Fruit fly (Drosophila melanogaster) whole organism, embryonic: ENCODE measurements around the gene Ide.
A peak's percentile ranks its signal among the peaks of the same experiment; 100 is the strongest.

ENCODE experiments used
- Bgb ChIP-seq: fragments of 200-800 bp; sonication (Bioruptor generic); IDR thresholded peaks from 2 replicates; pipeline ENCODE4 v1.3.6; 2022; ENCODE audit warnings: missing biosample characterization, missing genetic modification characterization; ENCODE audit not compliant: partially characterized antibody
- CG14441 ChIP-seq: fragments of 200-800 bp; sonication (Bioruptor generic); IDR thresholded peaks from 2 replicates; pipeline ENCODE4 v1.3.6; 2022; ENCODE audit warnings: missing biosample characterization, missing genetic modification characterization
- CG14860 ChIP-seq: fragments of 200-800 bp; sonication (Bioruptor generic); IDR thresholded peaks from 3 replicates; pipeline ENCODE4 v1.3.6; 2022; ENCODE audit warnings: missing biosample characterization, missing genetic modification characterization; ENCODE audit not compliant: partially characterized antibody
- CG15514 ChIP-seq: fragments of 200-800 bp; sonication (Bioruptor generic); optimal IDR thresholded peaks from 3 replicates; lab custom pipeline; 2017; ENCODE audit warnings: missing biosample characterization, missing genetic modification characterization, mild to moderate bottlenecking, moderate library complexity, missing genetic modification reagents
- CG16813 ChIP-seq: fragments of 200-800 bp; sonication (Bioruptor generic); IDR thresholded peaks from 3 replicates; pipeline ENCODE4 v1.3.6; 2022; ENCODE audit warnings: missing biosample characterization, missing genetic modification characterization; ENCODE audit not compliant: partially characterized antibody
- CG17186 ChIP-seq: fragments of 200-800 bp; sonication (Bioruptor generic); optimal IDR thresholded peaks from 3 replicates; lab custom pipeline; 2017; ENCODE audit warnings: missing biosample characterization, missing genetic modification reagents, missing genetic modification characterization
- CG2116 ChIP-seq: fragments of 200-800 bp; sonication (Bioruptor generic); optimal IDR thresholded peaks from 3 replicates; lab custom pipeline; 2018; ENCODE audit warnings: missing biosample characterization, mild to moderate bottlenecking, missing genetic modification characterization
- CG42726 ChIP-seq: fragments of 200-800 bp; sonication (Bioruptor generic); IDR thresholded peaks from 2 replicates; pipeline ENCODE4 v1.3.6; 2022; ENCODE audit warnings: missing biosample characterization, missing genetic modification characterization; ENCODE audit not compliant: partially characterized antibody
- CG6791 ChIP-seq: fragments of 200-800 bp; sonication (Bioruptor generic); IDR thresholded peaks from 3 replicates; pipeline ENCODE4 v1.3.6; 2022; ENCODE audit warnings: missing biosample characterization, missing genetic modification characterization; ENCODE audit not compliant: partially characterized antibody
- CG9932 ChIP-seq: fragments of 200-800 bp; sonication (Bioruptor generic); IDR thresholded peaks from 2 replicates; pipeline ENCODE4 v1.3.6; 2022; ENCODE audit warnings: missing biosample characterization, missing genetic modification characterization
- CTCF ChIP-seq: fragments of 200-800 bp; sonication (Bioruptor generic); optimal IDR thresholded peaks from 2 replicates; lab custom pipeline; 2017; ENCODE audit warnings: missing biosample characterization, mild to moderate bottlenecking, missing genetic modification characterization, moderate library complexity
- Chrac-16 ChIP-seq: fragments of 200-800 bp; sonication (Bioruptor generic); optimal IDR thresholded peaks from 3 replicates; lab custom pipeline; 2016; ENCODE audit warnings: missing biosample characterization, missing genetic modification characterization
- Doc3 ChIP-seq: fragments of 200-800 bp; sonication (Bioruptor generic); IDR thresholded peaks from 3 replicates; pipeline ENCODE4 v1.3.6; 2022; ENCODE audit warnings: missing biosample characterization, missing genetic modification characterization; ENCODE audit not compliant: partially characterized antibody
- Dp ChIP-seq: fragments of 200-800 bp; sonication (Bioruptor generic); optimal IDR thresholded peaks from 2 replicates; lab custom pipeline; 2018; ENCODE audit warnings: missing biosample characterization, mild to moderate bottlenecking, missing genetic modification characterization, moderate library complexity
- E2f1 ChIP-seq: fragments of 200-800 bp; sonication (Bioruptor generic); IDR thresholded peaks from 2 replicates; pipeline ENCODE4 v1.3.6; 2022; ENCODE audit warnings: missing biosample characterization, missing genetic modification characterization
- E2f2 ChIP-seq: fragments of 200-800 bp; sonication (Bioruptor generic); IDR thresholded peaks from 2 replicates; pipeline ENCODE4 v1.3.6; 2022; ENCODE audit warnings: missing biosample characterization, missing genetic modification characterization
- HLH4C ChIP-seq: fragments of 200-800 bp; sonication (Bioruptor generic); IDR thresholded peaks from 3 replicates; pipeline ENCODE4 v1.3.6; 2022; ENCODE audit warnings: missing biosample characterization, missing genetic modification characterization; ENCODE audit not compliant: partially characterized antibody
- MBD-R2 ChIP-seq: fragments of 200-800 bp; sonication (Bioruptor generic); IDR thresholded peaks from 2 replicates; pipeline ENCODE4 v1.3.6; 2022; ENCODE audit warnings: missing biosample characterization, missing genetic modification characterization
- Med ChIP-seq: fragments of 200-800 bp; sonication (Bioruptor generic); peaks from one replicate; lab custom pipeline; 2016; ENCODE audit warnings: missing biosample characterization, missing genetic modification characterization, mild to moderate bottlenecking, inconsistent platforms, moderate library complexity
- Myb ChIP-seq: fragments of 200-800 bp; sonication (Bioruptor generic); optimal IDR thresholded peaks from 2 replicates; lab custom pipeline; 2016; ENCODE audit warnings: missing biosample characterization, missing genetic modification characterization
- Opbp ChIP-seq: fragments of 200-800 bp; sonication (Bioruptor generic); IDR thresholded peaks from 3 replicates; pipeline ENCODE4 v1.3.6; 2022; ENCODE audit warnings: missing biosample characterization, missing genetic modification characterization; ENCODE audit not compliant: partially characterized antibody
- Scr ChIP-seq: fragments of 200-800 bp; sonication (Bioruptor generic); IDR thresholded peaks from 2 replicates; pipeline ENCODE4 v1.3.6; 2022; ENCODE audit warnings: missing biosample characterization, missing genetic modification characterization; ENCODE audit not compliant: partially characterized antibody
- YL-1 ChIP-seq: fragments of 200-800 bp; sonication (Bioruptor generic); optimal IDR thresholded peaks from 3 replicates; lab custom pipeline; 2017; ENCODE audit warnings: missing biosample characterization, mild to moderate bottlenecking, missing genetic modification characterization
- amos ChIP-seq: fragments of 200-800 bp; sonication (Bioruptor generic); IDR thresholded peaks from 2 replicates; pipeline ENCODE4 v1.3.6; 2022; ENCODE audit warnings: missing biosample characterization, missing genetic modification characterization; ENCODE audit not compliant: partially characterized antibody
- ato ChIP-seq: fragments of 200-800 bp; sonication (Bioruptor generic); IDR thresholded peaks from 2 replicates; pipeline ENCODE4 v1.3.6; 2022; ENCODE audit warnings: missing biosample characterization, missing genetic modification characterization; ENCODE audit not compliant: partially characterized antibody
- bbx ChIP-seq: fragments of 200-800 bp; sonication (Bioruptor generic); IDR thresholded peaks from 2 replicates; pipeline ENCODE4 v1.3.6; 2022; ENCODE audit warnings: missing biosample characterization, missing genetic modification characterization; ENCODE audit not compliant: partially characterized antibody
- chinmo ChIP-seq: fragments of 200-800 bp; sonication (Bioruptor generic); IDR thresholded peaks from 4 replicates; pipeline ENCODE4 v1.3.6; 2022; ENCODE audit warnings: missing biosample characterization, missing genetic modification characterization; ENCODE audit not compliant: partially characterized antibody
- chn ChIP-seq: fragments of 200-800 bp; sonication (Bioruptor generic); optimal IDR thresholded peaks from 2 replicates; lab custom pipeline; 2016; ENCODE audit warnings: missing biosample characterization, missing genetic modification characterization
- crp ChIP-seq, 2 experiments: fragments of 200-800 bp; sonication (Bioruptor generic); optimal IDR thresholded peaks; 2 replicates in 1 of 2; 3 replicates in 1 of 2; lab custom pipeline; 2017; ENCODE audit warnings: missing biosample characterization in 2 of 2, missing genetic modification characterization in 2 of 2, mild to moderate bottlenecking in 1 of 2, moderate library complexity in 1 of 2
- ewg ChIP-seq: fragments of 200-800 bp; sonication (Bioruptor generic); optimal IDR thresholded peaks from 3 replicates; lab custom pipeline; 2017; ENCODE audit warnings: mild to moderate bottlenecking, missing biosample characterization, missing genetic modification reagents, missing genetic modification characterization
- gfzf ChIP-seq: fragments of 200-800 bp; sonication (Bioruptor generic); optimal IDR thresholded peaks from 2 replicates; lab custom pipeline; 2016; ENCODE audit warnings: missing biosample characterization, mild to moderate bottlenecking, missing genetic modification characterization, moderate library complexity
- hbn ChIP-seq: fragments of 200-800 bp; sonication (Bioruptor generic); IDR thresholded peaks from 2 replicates; pipeline ENCODE4 v1.3.6; 2022; ENCODE audit warnings: missing biosample characterization, missing genetic modification characterization; ENCODE audit not compliant: partially characterized antibody
- her ChIP-seq: fragments of 200-800 bp; sonication (Bioruptor generic); optimal IDR thresholded peaks from 2 replicates; lab custom pipeline; 2016; ENCODE audit warnings: missing biosample characterization, missing genetic modification characterization
- jing ChIP-seq: fragments of 200-800 bp; sonication (Bioruptor generic); optimal IDR thresholded peaks from 2 replicates; lab custom pipeline; 2018; ENCODE audit warnings: missing biosample characterization, mild to moderate bottlenecking, missing genetic modification characterization
- knrl ChIP-seq: fragments of 200-800 bp; sonication (Bioruptor generic); IDR thresholded peaks from 3 replicates; pipeline ENCODE4 v1.3.6; 2022; ENCODE audit warnings: missing biosample characterization, missing genetic modification characterization; ENCODE audit not compliant: partially characterized antibody
- mld ChIP-seq: fragments of 200-800 bp; sonication (Bioruptor generic); IDR thresholded peaks from 3 replicates; pipeline ENCODE4 v1.3.6; 2022; ENCODE audit warnings: missing biosample characterization, missing genetic modification characterization; ENCODE audit not compliant: partially characterized antibody
- p53 ChIP-seq: fragments of 200-800 bp; sonication (Bioruptor generic); optimal IDR thresholded peaks from 2 replicates; lab custom pipeline; 2016; ENCODE audit warnings: missing biosample characterization, missing genetic modification characterization
- pzg ChIP-seq: fragments of 200-800 bp; sonication (Bioruptor generic); optimal IDR thresholded peaks from 3 replicates; lab custom pipeline; 2018; ENCODE audit warnings: missing biosample characterization, mild to moderate bottlenecking, missing genetic modification characterization, moderate library complexity
- sna ChIP-seq: fragments of 200-800 bp; sonication (Bioruptor generic); IDR thresholded peaks from 2 replicates; pipeline ENCODE4 v1.3.6; 2022; ENCODE audit warnings: missing biosample characterization, missing genetic modification characterization; ENCODE audit not compliant: partially characterized antibody
- tna ChIP-seq: fragments of 200-800 bp; sonication (Bioruptor generic); IDR thresholded peaks from 2 replicates; pipeline ENCODE4 v1.3.6; 2022; ENCODE audit warnings: missing biosample characterization, missing genetic modification characterization; ENCODE audit not compliant: partially characterized antibody
- trem ChIP-seq: fragments of 200-800 bp; optimal IDR thresholded peaks from 3 replicates; lab custom pipeline; 2019; ENCODE audit warnings: missing biosample characterization, mild to moderate bottlenecking, missing genetic modification characterization, moderate library complexity
- unc-4 ChIP-seq: fragments of 200-800 bp; sonication (Bioruptor generic); IDR thresholded peaks from 2 replicates; pipeline ENCODE4 v1.3.6; 2022; ENCODE audit warnings: missing biosample characterization, missing genetic modification characterization; ENCODE audit not compliant: partially characterized antibody
- vnd ChIP-seq: fragments of 200-800 bp; sonication (Bioruptor generic); IDR thresholded peaks from 3 replicates; pipeline ENCODE4 v1.3.6; 2022; ENCODE audit warnings: missing biosample characterization, missing genetic modification characterization; ENCODE audit not compliant: partially characterized antibody
- wdn ChIP-seq: fragments of 200-800 bp; sonication (Bioruptor generic); IDR thresholded peaks from 2 replicates; pipeline ENCODE4 v1.3.6; 2022; ENCODE audit warnings: missing biosample characterization, missing genetic modification characterization
- wek ChIP-seq: fragments of 200-800 bp; sonication (Bioruptor generic); optimal IDR thresholded peaks from 3 replicates; lab custom pipeline; 2018; ENCODE audit warnings: missing biosample characterization, mild to moderate bottlenecking, missing genetic modification characterization, moderate library complexity
- zen2 ChIP-seq: fragments of 200-800 bp; sonication (Bioruptor generic); IDR thresholded peaks from 3 replicates; pipeline ENCODE4 v1.3.6; 2022; ENCODE audit warnings: missing biosample characterization, missing genetic modification characterization; ENCODE audit not compliant: partially characterized antibody
- zf30C ChIP-seq: fragments of 200-800 bp; sonication (Bioruptor generic); optimal IDR thresholded peaks from 3 replicates; lab custom pipeline; 2018; ENCODE audit warnings: missing biosample characterization, mild to moderate bottlenecking, missing genetic modification characterization

The Ide gene

dm6 chr3L:20361389-20361788 is 14.3 kb downstream of the Ide start, which contains the start of gene Prim2 (continued):
- peak; percentile 58 for TF ChIP-seq pzg (GFP tag; lab: Kevin White, UChicago)
- TF ChIP-seq jing (GFP tag; lab: Kevin White, UChicago) = no peak
- TF ChIP-seq CG16813 (GFP tag; lab: Robert Waterston, UW) = peak; percentile 59
- peak; percentile 90 for TF ChIP-seq E2f2 (GFP tag; lab: Robert Waterston, UW)
- TF ChIP-seq Med (GFP tag; lab: Kevin White, UChicago) = no peak
- no peak for TF ChIP-seq wek
- no peak for TF ChIP-seq her (GFP tag; lab: Kevin White, UChicago)
- no peak for TF ChIP-seq zf30C
- TF ChIP-seq Dp (GFP tag; lab: Kevin White, UChicago) = peak; percentile 89
- TF ChIP-seq hbn (GFP tag; lab: Robert Waterston, UW) = peak; percentile 54
- 0 out of 4 replicates have a peak, but pooled peaks have one; percentile 45 for TF ChIP-seq chinmo (GFP tag; lab: Robert Waterston, UW)
- peak; percentile 68 for TF ChIP-seq bbx
- peak; percentile 93 for TF ChIP-seq Myb (GFP tag; lab: Kevin White, UChicago)
- TF ChIP-seq knrl (GFP tag; lab: Robert Waterston, UW) = peak; percentile 65; the same call in 2 of the 3 replicates
- no peak for TF ChIP-seq chn
- TF ChIP-seq CG14441 (GFP tag; lab: Robert Waterston, UW) = no peak
- TF ChIP-seq ewg (GFP tag; lab: Kevin White, UChicago) = peak; percentile 78
- TF ChIP-seq mld (GFP tag; lab: Robert Waterston, UW) = no peak
- peak; percentile 39; the same call in 1 of the 2 replicates for TF ChIP-seq ato (GFP tag; lab: Robert Waterston, UW)
- peak; percentile 43; the same call in 1 of the 2 replicates for TF ChIP-seq tna (GFP tag; lab: Robert Waterston, UW)
- TF ChIP-seq wdn = no peak
- TF ChIP-seq CG6791 (GFP tag; lab: Robert Waterston, UW) = peak; percentile 69
- peak; percentile 26 for TF ChIP-seq gfzf (GFP tag; lab: Kevin White, UChicago)
- TF ChIP-seq sna (GFP tag; lab: Robert Waterston, UW) = peak; percentile 69
- TF ChIP-seq YL-1 (GFP tag; lab: Kevin White, UChicago) = no peak
- TF ChIP-seq HLH4C (GFP tag; lab: Robert Waterston, UW) = peak; percentile 44; the same call in 1 of the 3 replicates
- peak; percentile 72 for TF ChIP-seq unc-4 (GFP tag; lab: Robert Waterston, UW)
- peak; percentile 34; the same call in 1 of the 3 replicates for TF ChIP-seq vnd (GFP tag; lab: Robert Waterston, UW)
- TF ChIP-seq CG9932 = no peak
- TF ChIP-seq zen2 (GFP tag; lab: Robert Waterston, UW) = peak; percentile 61; the same call in 2 of the 3 replicates
- peak; percentile 87 for TF ChIP-seq E2f1 (GFP tag; lab: Robert Waterston, UW)
- peak; percentile 81 for TF ChIP-seq trem (tag; lab: Kevin White, UChicago)
- peak; percentile 52; the same call in 1 of the 2 replicates for TF ChIP-seq CG42726
- no peak for TF ChIP-seq p53 (GFP tag; lab: Kevin White, UChicago)
- TF ChIP-seq CG15514 (GFP tag; lab: Kevin White, UChicago) = peak; percentile 18
- TF ChIP-seq Chrac-16 (GFP tag; lab: Kevin White, UChicago) = no peak
- TF ChIP-seq CG14860 = peak; percentile 61; the same call in 1 of the 3 replicates
- peak; percentile 72 for TF ChIP-seq Bgb
- TF ChIP-seq CTCF (GFP tag; lab: Kevin White, UChicago) = peak; percentile 63
- TF ChIP-seq crp (GFP tag; optimal IDR thresholded peaks at IDR 0.05; lab: Kevin White, UChicago) = peak; percentile 62 to 91
- TF ChIP-seq amos = peak; percentile 69
- peak; percentile 75; the same call in 2 of the 3 replicates for TF ChIP-seq Opbp
- peak; percentile 70 for TF ChIP-seq Scr
- peak; percentile 39 for TF ChIP-seq CG17186 (GFP tag; lab: Kevin White, UChicago)
- peak; percentile 61 for TF ChIP-seq CG2116 (GFP tag; lab: Kevin White, UChicago)
- TF ChIP-seq MBD-R2 (GFP tag; lab: Robert Waterston, UW) = peak; percentile 85
- TF ChIP-seq Doc3 = peak; percentile 40; the same call in 1 of the 3 replicates
